Fruit fly (Drosophila melanogaster) whole organism, embryonic: ENCODE measurements around the gene hfp.

Experiments used
- Atf3 ChIP-seq: fragments of 200-800 bp; sonication (Bioruptor generic); optimal IDR thresholded peaks from 3 replicates; lab custom pipeline; 2016; ENCODE audit warnings: missing biosample characterization, missing genetic modification characterization
- Awh ChIP-seq: fragments of 200-800 bp; sonication (Bioruptor generic); IDR thresholded peaks from 2 replicates; pipeline ENCODE4, ENCODE4 v1.3.6; 2022; ENCODE audit warnings: missing biosample characterization, missing genetic modification characterization
- B-H2 ChIP-seq: fragments of 200-800 bp; sonication (Bioruptor generic); optimal IDR thresholded peaks from 2 replicates; lab custom pipeline; 2018; ENCODE audit warnings: missing biosample characterization, mild to moderate bottlenecking, missing genetic modification characterization
- Bteb2 ChIP-seq: fragments of 200-800 bp; sonication (Bioruptor generic); optimal IDR thresholded peaks from 2 replicates; lab custom pipeline; 2016; ENCODE audit warnings: missing biosample characterization, missing genetic modification characterization
- C15 ChIP-seq: fragments of 200-800 bp; sonication (Bioruptor generic); IDR thresholded peaks from 3 replicates; pipeline ENCODE4 v1.3.6; 2022; ENCODE audit warnings: missing biosample characterization, missing genetic modification characterization
- CG10565 ChIP-seq: fragments of 200-800 bp; sonication (Bioruptor generic); optimal IDR thresholded peaks from 3 replicates; lab custom pipeline; 2016; ENCODE audit warnings: missing biosample characterization, mild to moderate bottlenecking, missing genetic modification characterization
- CG10979 ChIP-seq: fragments of 200-800 bp; sonication (Bioruptor generic); optimal IDR thresholded peaks from 2 replicates; lab custom pipeline; 2018; ENCODE audit warnings: missing biosample characterization, mild to moderate bottlenecking, missing genetic modification characterization, moderate library complexity
- CG11560 ChIP-seq: fragments of 200-800 bp; sonication (Bioruptor generic); IDR thresholded peaks from 3 replicates; pipeline ENCODE4 v1.3.6; 2022; ENCODE audit warnings: missing biosample characterization, missing genetic modification characterization
- CG14860 ChIP-seq: fragments of 200-800 bp; sonication (Bioruptor generic); IDR thresholded peaks from 3 replicates; pipeline ENCODE4 v1.3.6; 2022; ENCODE audit warnings: missing biosample characterization, missing genetic modification characterization; ENCODE audit not compliant: partially characterized antibody
- CG1602 ChIP-seq: fragments of 200-800 bp; sonication (Bioruptor generic); optimal IDR thresholded peaks from 3 replicates; lab custom pipeline; 2016; ENCODE audit warnings: missing biosample characterization, missing genetic modification characterization
- CG17568 ChIP-seq: fragments of 200-800 bp; sonication (Bioruptor generic); optimal IDR thresholded peaks from 2 replicates; lab custom pipeline; 2018; ENCODE audit warnings: missing biosample characterization, mild to moderate bottlenecking, missing genetic modification characterization, moderate library complexity
- CG1792 ChIP-seq: fragments of 200-800 bp; sonication (Bioruptor generic); optimal IDR thresholded peaks from 2 replicates; lab custom pipeline; 2016; ENCODE audit warnings: missing biosample characterization, missing genetic modification characterization
- CG18599 ChIP-seq: fragments of 200-800 bp; sonication (Bioruptor generic); optimal IDR thresholded peaks from 3 replicates; lab custom pipeline; 2017; ENCODE audit warnings: missing biosample characterization, missing genetic modification characterization, mild to moderate bottlenecking, moderate library complexity, missing genetic modification reagents
- CG30020 ChIP-seq: fragments of 200-800 bp; optimal IDR thresholded peaks from 2 replicates; lab custom pipeline; 2019; ENCODE audit warnings: missing biosample characterization, mild to moderate bottlenecking, missing genetic modification characterization, moderate library complexity
- CG30431 ChIP-seq: fragments of 200-800 bp; sonication (Bioruptor generic); optimal IDR thresholded peaks from 2 replicates; lab custom pipeline; 2017; ENCODE audit warnings: missing biosample characterization, missing genetic modification characterization
- CG32767 ChIP-seq: fragments of 200-800 bp; sonication (Bioruptor generic); IDR thresholded peaks from 2 replicates; pipeline ENCODE4 v1.3.6; 2022; ENCODE audit warnings: missing biosample characterization, missing genetic modification characterization
- CG32772 ChIP-seq: fragments of 200-800 bp; sonication (Bioruptor generic); IDR thresholded peaks from 2 replicates; pipeline ENCODE4 v1.3.6; 2022; ENCODE audit warnings: missing biosample characterization, missing genetic modification characterization
- CG34422 ChIP-seq: fragments of 200-800 bp; sonication (Bioruptor generic); IDR thresholded peaks from 3 replicates; pipeline ENCODE4 v1.3.6; 2022; ENCODE audit warnings: missing biosample characterization, missing genetic modification characterization
- CG43689 ChIP-seq: fragments of 200-800 bp; sonication (Bioruptor generic); IDR thresholded peaks from 2 replicates; pipeline ENCODE4 v1.3.6; 2022; ENCODE audit warnings: missing biosample characterization, missing genetic modification characterization
- CG4424 ChIP-seq: fragments of 200-800 bp; sonication (Bioruptor generic); optimal IDR thresholded peaks from 3 replicates; lab custom pipeline; 2016; ENCODE audit warnings: missing biosample characterization, missing genetic modification characterization
- CG8089 ChIP-seq: fragments of 200-800 bp; sonication (Bioruptor generic); optimal IDR thresholded peaks from 3 replicates; lab custom pipeline; 2016; ENCODE audit warnings: missing biosample characterization, missing genetic modification characterization
- CG9437 ChIP-seq: fragments of 200-800 bp; sonication (Bioruptor generic); optimal IDR thresholded peaks from 2 replicates; lab custom pipeline; 2018; ENCODE audit warnings: missing biosample characterization, mild to moderate bottlenecking, missing genetic modification characterization
- CG9797 ChIP-seq: fragments of 200-800 bp; sonication (Bioruptor generic); optimal IDR thresholded peaks from 3 replicates; lab custom pipeline; 2018; ENCODE audit warnings: missing biosample characterization, mild to moderate bottlenecking, missing genetic modification characterization
- CG9876 ChIP-seq: fragments of 200-800 bp; sonication (Bioruptor generic); optimal IDR thresholded peaks from 2 replicates; lab custom pipeline; 2016; ENCODE audit warnings: missing biosample characterization, missing genetic modification characterization
- Dip3 ChIP-seq: fragments of 200-800 bp; sonication (Bioruptor generic); optimal IDR thresholded peaks from 3 replicates; lab custom pipeline; 2016; ENCODE audit warnings: missing biosample characterization, missing genetic modification characterization
- ERR ChIP-seq: fragments of 200-800 bp; sonication (Bioruptor generic); optimal IDR thresholded peaks from 2 replicates; lab custom pipeline; 2016; ENCODE audit warnings: missing biosample characterization, missing genetic modification characterization
- Fer2 ChIP-seq: fragments of 200-800 bp; sonication (Bioruptor generic); optimal IDR thresholded peaks from 2 replicates; lab custom pipeline; 2018; ENCODE audit warnings: missing biosample characterization, mild to moderate bottlenecking, missing genetic modification characterization, moderate library complexity
- HLH54F ChIP-seq: fragments of 200-800 bp; sonication (Bioruptor generic); optimal IDR thresholded peaks from 3 replicates; lab custom pipeline; 2016; ENCODE audit warnings: missing biosample characterization, missing genetic modification characterization
- Hr39 ChIP-seq: fragments of >200 bp; optimal IDR thresholded peaks from 2 replicates; lab custom pipeline; 2017
- NC2β ChIP-seq: fragments of 200-800 bp; sonication (Bioruptor generic); optimal IDR thresholded peaks from 2 replicates; lab custom pipeline; 2016; ENCODE audit warnings: missing biosample characterization, missing genetic modification characterization
- NK7.1 ChIP-seq: fragments of 200-800 bp; sonication (Bioruptor generic); optimal IDR thresholded peaks from 3 replicates; lab custom pipeline; 2016; ENCODE audit warnings: missing biosample characterization, missing genetic modification characterization
- Six4 ChIP-seq: fragments of 200-800 bp; sonication (Bioruptor generic); optimal IDR thresholded peaks from 2 replicates; lab custom pipeline; 2016; ENCODE audit warnings: missing biosample characterization, missing genetic modification characterization
- ab ChIP-seq: fragments of 200-800 bp; sonication (Bioruptor generic); optimal IDR thresholded peaks from 2 replicates; lab custom pipeline; 2016; ENCODE audit warnings: missing biosample characterization, missing genetic modification characterization
- ap ChIP-seq: fragments of 200-800 bp; sonication (Bioruptor generic); IDR thresholded peaks from 2 replicates; pipeline ENCODE4 v1.3.6; 2022; ENCODE audit warnings: missing biosample characterization, missing genetic modification characterization
- dpn ChIP-seq, 2 experiments: fragments of 200-800 bp; sonication (Bioruptor generic); optimal IDR thresholded peaks; 3 replicates each; lab custom pipeline; 2016; ENCODE audit warnings: missing biosample characterization in 2 of 2, missing genetic modification characterization in 2 of 2
- gcm ChIP-seq: fragments of 200-800 bp; sonication (Bioruptor generic); optimal IDR thresholded peaks from 2 replicates; lab custom pipeline; 2019; ENCODE audit warnings: missing biosample characterization, mild to moderate bottlenecking, missing genetic modification characterization, moderate library complexity
- gfzf ChIP-seq: fragments of 200-800 bp; sonication (Bioruptor generic); optimal IDR thresholded peaks from 2 replicates; lab custom pipeline; 2016; ENCODE audit warnings: missing biosample characterization, mild to moderate bottlenecking, missing genetic modification characterization, moderate library complexity
- hkb ChIP-seq, 2 experiments: fragments of 200-800 bp in 1 of 2; fragments of >200 bp in 1 of 2; sonication (Bioruptor generic) in 1 of 2; IDR thresholded peaks in 1 of 2; optimal IDR thresholded peaks in 1 of 2; 2 replicates each; pipeline versions ENCODE4 v1.3.6 to Lab custom; 2017 to 2022; ENCODE audit warnings: missing biosample characterization in 1 of 2, missing genetic modification characterization in 1 of 2
- klu ChIP-seq: fragments of 200-800 bp; sonication (Bioruptor generic); IDR thresholded peaks from 2 replicates; pipeline ENCODE4 v1.3.6; 2022; ENCODE audit warnings: missing biosample characterization, missing genetic modification characterization
- p53 ChIP-seq: fragments of 200-800 bp; sonication (Bioruptor generic); optimal IDR thresholded peaks from 2 replicates; lab custom pipeline; 2016; ENCODE audit warnings: missing biosample characterization, missing genetic modification characterization
- pzg ChIP-seq: fragments of 200-800 bp; sonication (Bioruptor generic); optimal IDR thresholded peaks from 3 replicates; lab custom pipeline; 2018; ENCODE audit warnings: missing biosample characterization, mild to moderate bottlenecking, missing genetic modification characterization, moderate library complexity
- sd ChIP-seq: fragments of 200-800 bp; sonication (Bioruptor generic); optimal IDR thresholded peaks from 3 replicates; lab custom pipeline; 2018; ENCODE audit warnings: missing biosample characterization, mild to moderate bottlenecking, missing genetic modification characterization, moderate library complexity
- sisA ChIP-seq: fragments of 200-800 bp; sonication (Bioruptor generic); IDR thresholded peaks from 2 replicates; pipeline ENCODE4 v1.3.6; 2022; ENCODE audit warnings: missing biosample characterization, missing genetic modification characterization
- tap ChIP-seq: fragments of 200-800 bp; optimal IDR thresholded peaks from 3 replicates; lab custom pipeline; 2019; ENCODE audit warnings: missing biosample characterization, mild to moderate bottlenecking, missing genetic modification characterization, moderate library complexity
- tgo ChIP-seq: fragments of 200-800 bp; sonication (Bioruptor generic); IDR thresholded peaks from 3 replicates; pipeline ENCODE4 v1.3.6; 2022; ENCODE audit warnings: missing biosample characterization, missing genetic modification characterization
- tna ChIP-seq: fragments of 200-800 bp; sonication (Bioruptor generic); IDR thresholded peaks from 2 replicates; pipeline ENCODE4 v1.3.6; 2022; ENCODE audit warnings: missing biosample characterization, missing genetic modification characterization; ENCODE audit not compliant: partially characterized antibody
- unc-4 ChIP-seq: fragments of 200-800 bp; sonication (Bioruptor generic); IDR thresholded peaks from 2 replicates; pipeline ENCODE4 v1.3.6; 2022; ENCODE audit warnings: missing biosample characterization, missing genetic modification characterization; ENCODE audit not compliant: partially characterized antibody
- zf30C ChIP-seq: fragments of 200-800 bp; sonication (Bioruptor generic); optimal IDR thresholded peaks from 3 replicates; lab custom pipeline; 2018; ENCODE audit warnings: missing biosample characterization, mild to moderate bottlenecking, missing genetic modification characterization

hfp gene

DNA sequence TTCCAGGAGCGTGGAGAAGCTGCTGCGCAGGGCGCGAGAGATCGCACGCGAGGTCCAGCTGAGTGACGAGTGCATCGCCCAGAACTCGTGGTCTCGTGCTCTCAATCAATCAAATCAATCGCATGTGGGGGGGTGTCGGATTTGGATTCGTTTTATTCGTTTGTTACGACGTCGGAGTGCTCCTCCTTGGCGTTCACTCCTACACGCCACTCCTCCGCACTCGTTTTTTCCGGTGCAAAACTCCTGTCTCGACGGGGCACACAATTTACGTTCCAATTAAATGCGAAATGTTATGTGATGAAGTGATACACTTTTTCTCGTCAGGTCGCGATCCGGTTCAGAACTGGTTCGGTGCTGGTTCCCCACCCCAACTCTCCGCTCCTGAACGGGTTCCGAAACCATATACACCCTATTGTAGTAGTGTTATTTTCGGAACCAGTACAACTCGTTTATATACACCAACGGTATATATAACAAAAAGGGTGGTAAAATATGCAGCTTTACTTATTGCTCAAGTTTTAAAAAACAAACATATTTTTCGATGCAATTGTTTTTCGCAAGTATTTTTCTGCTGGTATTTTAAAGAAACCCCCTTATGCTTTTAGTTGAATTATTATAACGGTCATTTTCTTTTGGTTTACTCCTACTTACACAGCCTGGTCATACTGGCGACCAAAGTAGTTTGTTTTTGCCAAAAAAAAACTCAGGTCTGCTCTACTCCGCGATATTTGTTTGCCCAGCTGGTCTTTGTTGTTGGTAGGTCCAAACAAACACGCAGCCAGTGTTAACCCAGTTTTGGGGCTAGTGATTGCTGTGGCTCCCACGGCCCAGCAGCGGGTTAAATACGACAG, 34.3 kb upstream of the hfp start, which contains the start of the genes CG12091 and pns (continued):
- TF ChIP-seq Hr39 (lab: Kevin White, UChicago) (no peak), Bteb2 (peak; percentile 56), Fer2 (tag; lab: Kevin White, UChicago) (peak; percentile 13), tap (tag; lab: Kevin White, UChicago) (peak; percentile 28), HLH54F (GFP tag; lab: Kevin White, UChicago) (peak; percentile 61), hkb (optimal IDR thresholded peaks at IDR 0.05; lab: Kevin White, UChicago) (peak; percentile 39), hkb (GFP tag; IDR thresholded peaks at IDR 0.05; lab: Robert Waterston, UW) (peak; percentile 64), dpn (GFP tag; optimal IDR thresholded peaks at IDR 0.05; lab: Kevin White, UChicago) (peak; percentile 70 to 74), sisA (GFP tag; lab: Robert Waterston, UW) (no peak; the same call in 1 of the 2 replicates), ap (GFP tag; lab: Robert Waterston, UW) (peak; percentile 51; the same call in 1 of the 2 replicates), gcm (GFP tag; lab: Kevin White, UChicago) (peak; percentile 69), Dip3 (GFP tag; lab: Kevin White, UChicago) (peak; percentile 66), CG18599 (GFP tag; lab: Kevin White, UChicago) (peak; percentile 70), CG9437 (GFP tag; lab: Kevin White, UChicago) (peak; percentile 52), NC2β (GFP tag; lab: Kevin White, UChicago) (peak; percentile 56), NK7.1 (GFP tag; lab: Kevin White, UChicago) (peak; percentile 20), zf30C (GFP tag; lab: Kevin White, UChicago) (peak; percentile 12), Awh (GFP tag; lab: Robert Waterston, UW) (no peak), CG17568 (GFP tag; lab: Kevin White, UChicago) (no peak), p53 (GFP tag; lab: Kevin White, UChicago) (peak; percentile 58), gfzf (GFP tag; lab: Kevin White, UChicago) (peak; percentile 93), CG30431 (GFP tag; lab: Kevin White, UChicago) (no peak), CG10565 (GFP tag; lab: Kevin White, UChicago) (peak; percentile 18), tgo (GFP tag; lab: Robert Waterston, UW) (peak; percentile 56; the same call in 2 of the 3 replicates), CG14860 (GFP tag; lab: Robert Waterston, UW) (no peak), CG9876 (GFP tag; lab: Kevin White, UChicago) (peak; percentile 64), ERR (GFP tag; lab: Kevin White, UChicago) (peak; percentile 63), CG4424 (peak; percentile 69), CG11560 (tag; lab: Robert Waterston, UW) (0 out of 3 replicates have a peak, but pooled peaks have one; percentile 10), Atf3 (GFP tag; lab: Kevin White, UChicago) (peak; percentile 41), sd (tag; lab: Kevin White, UChicago) (peak; percentile 45), tna (GFP tag; lab: Robert Waterston, UW) (no peak), Six4 (GFP tag; lab: Kevin White, UChicago) (peak; percentile 43), CG1792 (GFP tag; lab: Kevin White, UChicago) (peak; percentile 60), unc-4 (GFP tag; lab: Robert Waterston, UW) (no peak), CG9797 (GFP tag; lab: Kevin White, UChicago) (peak; percentile 96), CG34422 (GFP tag; lab: Robert Waterston, UW) (peak; percentile 59; the same call in 1 of the 3 replicates), pzg (GFP tag; lab: Kevin White, UChicago) (peak; percentile 96), C15 (GFP tag; lab: Robert Waterston, UW) (no peak), CG32772 (GFP tag; lab: Robert Waterston, UW) (0 out of 2 replicates have a peak, but pooled peaks have one; percentile 19), CG1602 (GFP tag; lab: Kevin White, UChicago) (peak; percentile 41), B-H2 (peak; percentile 59), ab (GFP tag; lab: Kevin White, UChicago) (no peak), CG8089 (GFP tag; lab: Kevin White, UChicago) (peak; percentile 56), CG43689 (GFP tag; lab: Robert Waterston, UW) (no peak), klu (GFP tag; lab: Robert Waterston, UW) (peak; percentile 53; the same call in 1 of the 2 replicates), CG30020 (tag; lab: Kevin White, UChicago) (peak; percentile 80), CG32767 (GFP tag; lab: Robert Waterston, UW) (peak; percentile 47; the same call in 1 of the 2 replicates), CG10979 (peak; percentile 59)
